Worm (Caenorhabditis elegans) whole organism, L4/young adult: Measurements from ENCODE around the gene spr-3.

Experiments used
- W03F9.2 ChIP-seq: fragments of 150-350 bp; optimal IDR thresholded peaks from 2 replicates; lab custom pipeline; 2014; ENCODE audit warnings: missing biosample characterization, missing genetic modification characterization
- dao-5 ChIP-seq: sonication (generic microtip); optimal IDR thresholded peaks from 2 replicates; lab custom pipeline; 2016; ENCODE audit warnings: missing genotype, missing genetic modification characterization, moderate library complexity, missing compliant biosample characterization

DNA sequence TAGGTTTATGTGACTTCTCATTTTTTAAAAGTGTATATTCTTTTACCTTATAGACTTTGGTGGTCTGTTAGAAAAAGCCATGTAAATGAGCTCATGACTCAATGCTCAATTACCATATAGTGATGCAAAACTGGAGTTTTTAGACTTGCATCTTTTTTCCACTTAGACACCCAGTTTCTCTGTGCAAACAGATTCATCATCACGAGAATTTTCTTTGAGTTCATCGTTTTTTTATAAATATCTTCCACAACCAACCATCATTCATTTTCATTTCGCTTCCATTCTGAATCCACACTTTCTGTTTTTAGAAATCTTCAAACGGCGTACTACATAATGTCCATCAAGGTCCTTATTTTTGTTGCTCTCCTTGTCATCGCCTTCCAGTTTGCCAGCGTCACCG, 30.6 kb downstream of the spr-3 start, which contains the start of gene C07A12.2:
- TF ChIP-seq dao-5 (no peak), W03F9.2 (tag; lab: Kevin White, UChicago) (no peak)
